Worm (Caenorhabditis elegans): ENCODE data around the gene T28F3.5.

- TF ChIP-seq fkh-10 (GFP tag; optimal IDR thresholded peaks at IDR 0.05) (no peak), fkh-2 (tag; optimal IDR thresholded peaks at IDR 0.05) (no peak), nhr-43 (tag; optimal IDR thresholded peaks at IDR 0.05; ENCODE audit: poor library complexity, severe bottlenecking) (no peak), lin-15B (tag; optimal IDR thresholded peaks at IDR 0.05) (no peak), ztf-11 (tag; optimal IDR thresholded peaks at IDR 0.05) (no peak), nhr-12 (tag; optimal IDR thresholded peaks at IDR 0.05) (no peak), nhr-25 (tag; optimal IDR thresholded peaks at IDR 0.05) (no peak), nhr-28 (tag; optimal IDR thresholded peaks at IDR 0.05) (no peak), unc-62 (GFP tag; optimal IDR thresholded peaks at IDR 0.05) (no peak)
Observed at ce11 chrIV:17267304-17267891, 27.2 kb upstream of the T28F3.5 start.
